Fruit fly (Drosophila melanogaster): ENCODE results near the gene CG34323.

The CG34323 gene

dm6 chrX:12076243-12076642, 6.0 kb downstream of the CG34323 start (continued):
- no peak for TF ChIP-seq trh (GFP tag; optimal IDR thresholded peaks at IDR 0.05)
- no peak for TF ChIP-seq CG10654 (GFP tag; optimal IDR thresholded peaks at IDR 0.05)
- no peak for TF ChIP-seq Hmx (GFP tag; optimal IDR thresholded peaks at IDR 0.05)
- no peak for TF ChIP-seq CG18476 (GFP tag; optimal IDR thresholded peaks at IDR 0.05)
- TF ChIP-seq CG12219 (GFP tag; optimal IDR thresholded peaks at IDR 0.05): no peak
- no peak for TF ChIP-seq crc (GFP tag; optimal IDR thresholded peaks at IDR 0.05)
- peak; percentile 43; the same call in 1 of the 2 replicates for TF ChIP-seq Xrp1 (GFP tag; IDR thresholded peaks at IDR 0.05)
- no peak for TF ChIP-seq Myb (GFP tag; optimal IDR thresholded peaks at IDR 0.05)
- no peak for TF ChIP-seq BEAF-32 (GFP tag; optimal IDR thresholded peaks at IDR 0.05)
- TF ChIP-seq CG10321 (GFP tag; IDR thresholded peaks at IDR 0.05): no peak
- no peak for TF ChIP-seq pum (GFP tag; optimal IDR thresholded peaks at IDR 0.05)
- TF ChIP-seq pho (GFP tag; optimal IDR thresholded peaks at IDR 0.05): no peak
- TF ChIP-seq CG12071 (GFP tag; optimal IDR thresholded peaks at IDR 0.05): no peak
- no peak for TF ChIP-seq Poxn (GFP tag; IDR thresholded peaks at IDR 0.05)
- peak; percentile 26 for TF ChIP-seq phol (tag; optimal IDR thresholded peaks at IDR 0.05)
- no peak for TF ChIP-seq CG15011 (GFP tag; optimal IDR thresholded peaks at IDR 0.05)
- no peak for TF ChIP-seq CG12769 (tag; optimal IDR thresholded peaks at IDR 0.05)
- peak; percentile 24 for TF ChIP-seq unpg (GFP tag; optimal IDR thresholded peaks at IDR 0.05)
- TF ChIP-seq CG4854 (GFP tag; optimal IDR thresholded peaks at IDR 0.05): no peak
- no peak for TF ChIP-seq bcd (GFP tag; optimal IDR thresholded peaks at IDR 0.05)
- no peak for TF ChIP-seq mld (GFP tag; IDR thresholded peaks at IDR 0.05; ENCODE audit: partially characterized antibody)
- no peak for TF ChIP-seq psq (GFP tag; optimal IDR thresholded peaks at IDR 0.05)
- TF ChIP-seq CHES-1-like (GFP tag; optimal IDR thresholded peaks at IDR 0.05): no peak
- TF ChIP-seq CG7928 (GFP tag; optimal IDR thresholded peaks at IDR 0.05): no peak
- no peak for TF ChIP-seq ash1 (GFP tag; optimal IDR thresholded peaks at IDR 0.05)
- TF ChIP-seq rib (GFP tag; IDR thresholded peaks at IDR 0.05): no peak
- TF ChIP-seq Side (GFP tag; optimal IDR thresholded peaks at IDR 0.05): no peak
- no peak for TF ChIP-seq Mad (GFP tag; optimal IDR thresholded peaks at IDR 0.05)
- no peak for TF ChIP-seq ems (GFP tag; optimal IDR thresholded peaks at IDR 0.05)
- peak; percentile 14 for TF ChIP-seq CG17829 (tag; optimal IDR thresholded peaks at IDR 0.05)
- TF ChIP-seq CG1602 (GFP tag; optimal IDR thresholded peaks at IDR 0.05): no peak
- no peak for TF ChIP-seq kah (GFP tag; optimal IDR thresholded peaks at IDR 0.05)
- no peak for TF ChIP-seq CG42726 (GFP tag; IDR thresholded peaks at IDR 0.05; ENCODE audit: partially characterized antibody)
- no peak for TF ChIP-seq ttk (GFP tag; IDR thresholded peaks at IDR 0.05)
- TF ChIP-seq aop (GFP tag; IDR thresholded peaks at IDR 0.05): no peak
- peak; percentile 4 for TF ChIP-seq CG15269 (tag; optimal IDR thresholded peaks at IDR 0.05)
- no peak for TF ChIP-seq toy (GFP tag; IDR thresholded peaks at IDR 0.05)
- no peak for TF ChIP-seq CG1832 (GFP tag; optimal IDR thresholded peaks at IDR 0.05)
- TF ChIP-seq ATbp (GFP tag; optimal IDR thresholded peaks at IDR 0.05): peak; percentile 43
- no peak for TF ChIP-seq bbx (GFP tag; IDR thresholded peaks at IDR 0.05; ENCODE audit: partially characterized antibody)
- TF ChIP-seq kay (GFP tag; optimal IDR thresholded peaks at IDR 0.05): no peak
- TF ChIP-seq CG17385 (GFP tag; optimal IDR thresholded peaks at IDR 0.05): peak; percentile 20
- TF ChIP-seq Spps (tag; optimal IDR thresholded peaks at IDR 0.05): no peak
- TF ChIP-seq GATAe (GFP tag; conservative IDR thresholded peaks at IDR 0.05): no peak
- TF ChIP-seq CG14441 (GFP tag; IDR thresholded peaks at IDR 0.05): no peak
- no peak for TF ChIP-seq Awh (GFP tag; IDR thresholded peaks at IDR 0.05)
- TF ChIP-seq Dfd (GFP tag; optimal IDR thresholded peaks at IDR 0.05): no peak
- TF ChIP-seq mirr (GFP tag; optimal IDR thresholded peaks at IDR 0.05): no peak
- no peak for TF ChIP-seq Meics (GFP tag; optimal IDR thresholded peaks at IDR 0.05)
- TF ChIP-seq CG6254 (GFP tag; optimal IDR thresholded peaks at IDR 0.05): no peak
- TF ChIP-seq danr (GFP tag; IDR thresholded peaks at IDR 0.05): no peak
- TF ChIP-seq wdn (GFP tag; IDR thresholded peaks at IDR 0.05): no peak

Data from whole organism, embryonic.